Worm (Caenorhabditis elegans) whole organism, late embryonic: ENCODE data around the gene kel-1.

Experiments
- ceh-2 ChIP-seq: sonication (generic microtip); optimal IDR thresholded peaks from 2 replicates; lab custom pipeline; 2016; ENCODE audit warnings: missing genotype, missing genetic modification characterization, missing compliant biosample characterization
- ceh-30 ChIP-seq: fragments of 150-350 bp; optimal IDR thresholded peaks from 2 replicates; lab custom pipeline; 2014; ENCODE audit warnings: missing biosample characterization, missing genetic modification characterization
- ceh-9 ChIP-seq: sonication (generic microtip); optimal IDR thresholded peaks from 2 replicates; lab custom pipeline; 2016; ENCODE audit warnings: mild to moderate bottlenecking, missing genetic modification characterization, inconsistent platforms, missing compliant biosample characterization
- elt-4 ChIP-seq: sonication (generic microtip); optimal IDR thresholded peaks from 2 replicates; lab custom pipeline; 2016; ENCODE audit warnings: missing genetic modification characterization, missing compliant biosample characterization
- hlh-13 ChIP-seq: fragments of 200-800 bp; sonication (Bioruptor generic); optimal IDR thresholded peaks from 2 replicates; lab custom pipeline; 2018; ENCODE audit warnings: mild to moderate bottlenecking, missing genetic modification characterization, missing compliant biosample characterization
- madf-2 ChIP-seq: sonication (generic microtip); optimal IDR thresholded peaks from 2 replicates; lab custom pipeline; 2017; ENCODE audit warnings: missing genetic modification characterization, missing compliant biosample characterization
- sox-4 ChIP-seq: sonication (generic microtip); optimal IDR thresholded peaks from 2 replicates; lab custom pipeline; 2017; ENCODE audit warnings: mild to moderate bottlenecking, missing genetic modification characterization, inconsistent platforms, missing compliant biosample characterization
- unc-55 ChIP-seq: sonication (generic microtip); optimal IDR thresholded peaks from 2 replicates; lab custom pipeline; 2017; ENCODE audit warnings: missing biosample characterization, missing genetic modification reagents, missing genetic modification characterization

DNA sequence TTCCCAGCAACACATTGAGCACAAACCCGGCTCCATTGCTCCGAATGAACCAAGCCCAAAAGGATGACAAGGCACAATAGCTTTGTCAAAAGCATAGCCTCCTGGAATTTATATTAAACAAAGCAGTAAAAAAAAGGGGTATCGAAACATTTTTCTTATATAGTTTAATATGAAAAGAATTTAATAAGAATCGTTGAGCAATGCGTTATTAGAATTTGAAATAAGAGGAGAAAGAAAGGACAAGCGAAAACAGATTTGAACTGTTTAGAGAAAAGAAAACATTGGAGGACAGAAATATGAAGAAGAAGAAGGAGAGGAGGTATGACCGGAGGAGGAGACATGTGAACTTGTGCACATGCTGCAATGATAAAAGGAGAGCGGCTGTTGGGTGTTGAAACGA lies 3.6 kb upstream of the kel-1 start, which contains the start of gene C47D12.5:
- no peak for TF ChIP-seq ceh-9 (tag; lab: Kevin White, UChicago)
- TF ChIP-seq ceh-30 (tag; lab: Kevin White, UChicago), result no peak
- TF ChIP-seq unc-55, result no peak
- no peak for TF ChIP-seq sox-4
- no peak for TF ChIP-seq ceh-2 (tag; lab: Kevin White, UChicago)
- TF ChIP-seq hlh-13, result no peak
- TF ChIP-seq madf-2, result no peak
- TF ChIP-seq elt-4 (tag; lab: Kevin White, UChicago), result no peak
